Fruit fly (Drosophila melanogaster): ENCODE data around the gene Mink.
A peak's percentile ranks its signal among the peaks of the same experiment; 100 is the strongest.

Gene Mink

dm6 chr3R:24906648-24907047 lies 15.6 kb upstream of the Mink start:
- TF ChIP-seq Crg-1 (GFP tag; optimal IDR thresholded peaks at IDR 0.05) (no peak), CG12768 (GFP tag; optimal IDR thresholded peaks at IDR 0.05) (no peak), cnc (optimal IDR thresholded peaks at IDR 0.05) (no peak), CG1620 (GFP tag; optimal IDR thresholded peaks at IDR 0.05) (no peak)

- TF ChIP-seq CG1620 (GFP tag; optimal IDR thresholded peaks at IDR 0.05): no peak
- no peak for TF ChIP-seq tj (GFP tag; optimal IDR thresholded peaks at IDR 0.05)
- TF ChIP-seq kay (GFP tag; ENCODE audit: borderline replicate concordance): no peak
- TF ChIP-seq toe (GFP tag; optimal IDR thresholded peaks at IDR 0.05): no peak
- no peak for TF ChIP-seq Mnt (GFP tag; optimal IDR thresholded peaks at IDR 0.05)
- TF ChIP-seq CG7045 (GFP tag; optimal IDR thresholded peaks at IDR 0.05): no peak
- TF ChIP-seq cic (GFP tag; optimal IDR thresholded peaks at IDR 0.05): no peak
- TF ChIP-seq bab1 (GFP tag; optimal IDR thresholded peaks at IDR 0.05): no peak
- no peak for TF ChIP-seq Crg-1 (GFP tag; optimal IDR thresholded peaks at IDR 0.05)
- TF ChIP-seq CG7101 (tag; optimal IDR thresholded peaks at IDR 0.05): no peak
- TF ChIP-seq Clk (GFP tag; optimal IDR thresholded peaks at IDR 0.05): no peak
- TF ChIP-seq CG11617 (GFP tag; optimal IDR thresholded peaks at IDR 0.05): no peak
- TF ChIP-seq CG14711 (tag; optimal IDR thresholded peaks at IDR 0.05): no peak
- no peak for TF ChIP-seq cnc (optimal IDR thresholded peaks at IDR 0.05)
Observed at dm6 chr3R:24908034-24908433, 14.2 kb upstream of the Mink start.

dm6 chr3R:24910097-24910496 lies 12.2 kb upstream of the Mink start:
- TF ChIP-seq CG33017 (tag; optimal IDR thresholded peaks at IDR 0.05) (no peak), kay (GFP tag; ENCODE audit: borderline replicate concordance) (peak; percentile 48)

- no peak for TF ChIP-seq toe (GFP tag; optimal IDR thresholded peaks at IDR 0.05)
- TF ChIP-seq ovo (GFP tag; optimal IDR thresholded peaks at IDR 0.05): no peak
- no peak for TF ChIP-seq CG7045 (GFP tag; optimal IDR thresholded peaks at IDR 0.05)
- TF ChIP-seq kay (GFP tag; ENCODE audit: borderline replicate concordance): no peak
- no peak for TF ChIP-seq CG7101 (tag; optimal IDR thresholded peaks at IDR 0.05)
- no peak for TF ChIP-seq bab1 (GFP tag; optimal IDR thresholded peaks at IDR 0.05)
- no peak for TF ChIP-seq CG12768 (GFP tag; optimal IDR thresholded peaks at IDR 0.05)
- no peak for TF ChIP-seq cnc (optimal IDR thresholded peaks at IDR 0.05)
- no peak for TF ChIP-seq Crg-1 (GFP tag; optimal IDR thresholded peaks at IDR 0.05)
- no peak for TF ChIP-seq CG11617 (GFP tag; optimal IDR thresholded peaks at IDR 0.05)
Observed at dm6 chr3R:24914864-24915263, 7.4 kb upstream of the Mink start.

dm6 chr3R:24917814-24918636 lies 4.2 kb upstream of the Mink start, which contains the start of the genes PIG-S, sud1 and CG11168:
Gene PIG-S, minus strand, starts transcription at chr3R:24917864.
Gene sud1, minus strand, starts transcription at chr3R:24917864.
Gene CG11168, plus strand, starts transcription at chr3R:24918106.
- TF ChIP-seq tj (GFP tag; optimal IDR thresholded peaks at IDR 0.05): peak; percentile 15
- TF ChIP-seq CG7045 (GFP tag; optimal IDR thresholded peaks at IDR 0.05): no peak
- no peak for TF ChIP-seq ovo (GFP tag; optimal IDR thresholded peaks at IDR 0.05)
- peak; percentile 2 for TF ChIP-seq Hr96 (GFP tag; optimal IDR thresholded peaks at IDR 0.05)
- peak; percentile 30 for TF ChIP-seq pad (GFP tag; optimal IDR thresholded peaks at IDR 0.05)
- TF ChIP-seq CG11617 (GFP tag; optimal IDR thresholded peaks at IDR 0.05): peak; percentile 18
- no peak for TF ChIP-seq cic (GFP tag; optimal IDR thresholded peaks at IDR 0.05)
- TF ChIP-seq CG33017 (tag; optimal IDR thresholded peaks at IDR 0.05): peak; percentile 3
- no peak for TF ChIP-seq CG5204 (GFP tag; optimal IDR thresholded peaks at IDR 0.05)
- TF ChIP-seq bab1 (GFP tag; optimal IDR thresholded peaks at IDR 0.05): peak; percentile 44
- no peak for TF ChIP-seq cnc (optimal IDR thresholded peaks at IDR 0.05)
- TF ChIP-seq Mnt (GFP tag; optimal IDR thresholded peaks at IDR 0.05): peak; percentile 11
- peak; percentile 58 for TF ChIP-seq CG7101 (tag; optimal IDR thresholded peaks at IDR 0.05)
- TF ChIP-seq CG1620 (GFP tag; optimal IDR thresholded peaks at IDR 0.05): no peak
- peak; percentile 25 for TF ChIP-seq Crg-1 (GFP tag; optimal IDR thresholded peaks at IDR 0.05)
- no peak for TF ChIP-seq CG12768 (GFP tag; optimal IDR thresholded peaks at IDR 0.05)
- peak; percentile 52 for TF ChIP-seq CG14711 (tag; optimal IDR thresholded peaks at IDR 0.05)
- TF ChIP-seq Clk (GFP tag; optimal IDR thresholded peaks at IDR 0.05): no peak
- TF ChIP-seq kay (GFP tag; ENCODE audit: borderline replicate concordance): peak; percentile 15
- peak; percentile 51 for TF ChIP-seq toe (GFP tag; optimal IDR thresholded peaks at IDR 0.05)

dm6 chr3R:24924916-24925315 lies 2.6 kb downstream of the Mink start, which contains the start of gene Trf4-2:
Gene Trf4-2, plus strand, starts transcription at chr3R:24925216.
- TF ChIP-seq CG14711 (tag; optimal IDR thresholded peaks at IDR 0.05) (no peak), pad (GFP tag; optimal IDR thresholded peaks at IDR 0.05) (no peak), CG7045 (GFP tag; optimal IDR thresholded peaks at IDR 0.05) (no peak), Crg-1 (GFP tag; optimal IDR thresholded peaks at IDR 0.05) (no peak), cic (GFP tag; optimal IDR thresholded peaks at IDR 0.05) (no peak), Clk (GFP tag; optimal IDR thresholded peaks at IDR 0.05) (no peak), CG1620 (GFP tag; optimal IDR thresholded peaks at IDR 0.05) (no peak), cnc (optimal IDR thresholded peaks at IDR 0.05) (no peak), toe (GFP tag; optimal IDR thresholded peaks at IDR 0.05) (no peak), CG12768 (GFP tag; optimal IDR thresholded peaks at IDR 0.05) (no peak), tj (GFP tag; optimal IDR thresholded peaks at IDR 0.05) (no peak), CG11617 (GFP tag; optimal IDR thresholded peaks at IDR 0.05) (no peak), Hr96 (GFP tag; optimal IDR thresholded peaks at IDR 0.05) (no peak), kay (GFP tag; ENCODE audit: borderline replicate concordance) (no peak), Mnt (GFP tag; optimal IDR thresholded peaks at IDR 0.05) (no peak), CG5204 (GFP tag; optimal IDR thresholded peaks at IDR 0.05) (no peak), bab1 (GFP tag; optimal IDR thresholded peaks at IDR 0.05) (no peak), ovo (GFP tag; optimal IDR thresholded peaks at IDR 0.05) (no peak)
